Worm (Caenorhabditis elegans) whole organism, L1 larva: Measurements from ENCODE around the gene gtf-2H2C.

ENCODE experiments used
- C16A3.4 ChIP-seq: fragments of 150-350 bp; optimal IDR thresholded peaks from 2 replicates; lab custom pipeline; 2014; ENCODE audit warnings: missing biosample characterization, missing genetic modification characterization
- aly-2 ChIP-seq: fragments of 150-350 bp; optimal IDR thresholded peaks from 2 replicates; lab custom pipeline; 2014; ENCODE audit warnings: missing biosample characterization, missing genetic modification characterization
- ama-1 ChIP-seq: fragments of 150-350 bp; optimal IDR thresholded peaks from 2 replicates; lab custom pipeline; 2014
- ceh-63 ChIP-seq: fragments of 200-800 bp; sonication (Bioruptor generic); optimal IDR thresholded peaks from 2 replicates; lab custom pipeline; 2018; ENCODE audit warnings: mild to moderate bottlenecking, missing genetic modification characterization, missing compliant biosample characterization
- ceh-88 ChIP-seq: fragments of 200-800 bp; sonication (Bioruptor generic); IDR thresholded peaks from 2 replicates; pipeline ENCODE4 v1.3.6; 2022; ENCODE audit warnings: missing genetic modification characterization, missing compliant biosample characterization
- ces-1 ChIP-seq: fragments of 150-350 bp; optimal IDR thresholded peaks from 2 replicates; lab custom pipeline; 2014; ENCODE audit warnings: missing biosample characterization, missing genetic modification reagents, missing genetic modification characterization
- dsc-1 ChIP-seq: sonication (generic microtip); optimal IDR thresholded peaks from 2 replicates; lab custom pipeline; 2016; ENCODE audit warnings: mild to moderate bottlenecking, missing genetic modification characterization, missing compliant biosample characterization
- efl-1 ChIP-seq, 4 experiments: fragments of 150-350 bp; optimal IDR thresholded peaks in 3 of 4; peaks in 1 of 4; 1 replicate in 1 of 4; 2 replicates in 3 of 4; lab custom pipeline; 2014; ENCODE audit warnings: missing biosample characterization in 2 of 4, missing genetic modification characterization in 2 of 4, missing genetic modification reagents in 2 of 4
- efl-3 ChIP-seq: fragments of 200-800 bp; sonication (Bioruptor generic); optimal IDR thresholded peaks from 2 replicates; lab custom pipeline; 2018; ENCODE audit warnings: mild to moderate bottlenecking, missing genetic modification characterization, missing compliant biosample characterization
- egl-13 ChIP-seq: sonication (generic microtip); optimal IDR thresholded peaks from 2 replicates; lab custom pipeline; 2016; ENCODE audit warnings: missing genotype, missing genetic modification reagents, missing genetic modification characterization, missing compliant biosample characterization
- egl-27 ChIP-seq, 2 experiments: fragments of 150-350 bp in 1 of 2; sonication (generic microtip); optimal IDR thresholded peaks; 3 replicates each; lab custom pipeline; 2017 to 2018; ENCODE audit warnings: missing biosample characterization in 2 of 2, missing genetic modification characterization in 2 of 2, missing genetic modification reagents in 2 of 2
- elt-3 ChIP-seq, 6 experiments: fragments of 150-350 bp in 1 of 6; sonication (generic microtip); optimal IDR thresholded peaks; 2 replicates each; lab custom pipeline; 2017 to 2018; ENCODE audit warnings: missing biosample characterization in 6 of 6, missing genetic modification characterization in 6 of 6, inconsistent platforms in 1 of 6
- ets-5 ChIP-seq: fragments of 200-800 bp; sonication (Bioruptor generic); IDR thresholded peaks from 2 replicates; pipeline ENCODE4 v1.3.6; 2022; ENCODE audit warnings: missing genetic modification characterization, missing compliant biosample characterization
- fkh-10 ChIP-seq: sonication (generic microtip); optimal IDR thresholded peaks from 2 replicates; lab custom pipeline; 2017; ENCODE audit warnings: missing biosample characterization, missing genetic modification reagents, missing genetic modification characterization
- hlh-17 ChIP-seq: fragments of 200-800 bp; sonication (Bioruptor generic); optimal IDR thresholded peaks from 2 replicates; lab custom pipeline; 2018; ENCODE audit warnings: missing genetic modification characterization, mild to moderate bottlenecking, missing compliant biosample characterization, moderate library complexity, borderline replicate concordance
- jun-1 ChIP-seq: fragments of 150-350 bp; optimal IDR thresholded peaks from 2 replicates; lab custom pipeline; 2014; ENCODE audit warnings: missing biosample characterization, missing genetic modification reagents, missing genetic modification characterization
- lin-15B ChIP-seq: fragments of 150-350 bp; sonication (generic microtip); optimal IDR thresholded peaks from 3 replicates; lab custom pipeline; 2014; ENCODE audit warnings: missing biosample characterization, missing genetic modification characterization
- lin-35 ChIP-seq, 2 experiments: fragments of 150-350 bp; optimal IDR thresholded peaks; 2 replicates each; lab custom pipeline; 2014; ENCODE audit warnings: missing biosample characterization in 2 of 2, missing genetic modification characterization in 2 of 2, missing genetic modification reagents in 2 of 2
- mdl-1 ChIP-seq, 2 experiments: fragments of 150-350 bp; optimal IDR thresholded peaks; 2 replicates each; lab custom pipeline; 2014 to 2017; ENCODE audit warnings: missing biosample characterization in 2 of 2, missing genetic modification characterization in 2 of 2, inconsistent platforms in 1 of 2
- nhr-12 ChIP-seq: sonication (generic microtip); optimal IDR thresholded peaks from 2 replicates; lab custom pipeline; 2017; ENCODE audit warnings: missing biosample characterization, missing genetic modification characterization
- nhr-19 ChIP-seq: fragments of 200-800 bp; sonication (Bioruptor generic); conservative IDR thresholded peaks from 2 replicates; pipeline ENCODE4 v1.3.6; 2022; ENCODE audit warnings: missing genetic modification characterization, missing compliant biosample characterization
- nhr-20 ChIP-seq: sonication (generic microtip); optimal IDR thresholded peaks from 2 replicates; lab custom pipeline; 2016; ENCODE audit warnings: mild to moderate bottlenecking, missing genetic modification characterization, missing compliant biosample characterization
- nhr-28 ChIP-seq: fragments of 150-350 bp; optimal IDR thresholded peaks from 2 replicates; lab custom pipeline; 2014; ENCODE audit warnings: missing biosample characterization, missing genetic modification characterization
- nhr-47 ChIP-seq: sonication (generic microtip); optimal IDR thresholded peaks from 2 replicates; lab custom pipeline; 2016; ENCODE audit warnings: mild to moderate bottlenecking, missing genetic modification characterization, moderate library complexity, missing compliant biosample characterization
- nhr-71 ChIP-seq: sonication (generic microtip); optimal IDR thresholded peaks from 2 replicates; lab custom pipeline; 2016; ENCODE audit warnings: mild to moderate bottlenecking, missing genetic modification characterization, moderate library complexity, missing compliant biosample characterization
- pag-3 ChIP-seq: sonication (generic microtip); optimal IDR thresholded peaks from 2 replicates; lab custom pipeline; 2017; ENCODE audit warnings: missing genetic modification characterization, mild to moderate bottlenecking, missing compliant biosample characterization, antibody characterized with exemption, borderline replicate concordance; ENCODE audit not compliant: insufficient read depth
- pqm-1 ChIP-seq: sonication (generic microtip); optimal IDR thresholded peaks from 3 replicates; lab custom pipeline; 2017; ENCODE audit warnings: missing biosample characterization, missing genetic modification characterization
- rnt-1 ChIP-seq: sonication (generic microtip); optimal IDR thresholded peaks from 2 replicates; lab custom pipeline; 2016; ENCODE audit warnings: mild to moderate bottlenecking, missing genetic modification characterization, moderate library complexity, missing compliant biosample characterization
- sptf-1 ChIP-seq: fragments of 150-350 bp; optimal IDR thresholded peaks from 2 replicates; lab custom pipeline; 2014; ENCODE audit warnings: missing biosample characterization, missing genetic modification characterization
- sup-37 ChIP-seq: fragments of 200-800 bp; sonication (Bioruptor generic); optimal IDR thresholded peaks from 2 replicates; lab custom pipeline; 2018; ENCODE audit warnings: mild to moderate bottlenecking, missing genetic modification characterization, missing compliant biosample characterization
- unc-130 ChIP-seq: fragments of 150-350 bp; optimal IDR thresholded peaks from 2 replicates; lab custom pipeline; 2017; ENCODE audit warnings: missing biosample characterization, missing genetic modification characterization, inconsistent platforms
- zip-4 ChIP-seq: fragments of 200-800 bp; sonication (Bioruptor generic); optimal IDR thresholded peaks from 2 replicates; lab custom pipeline; 2018; ENCODE audit warnings: mild to moderate bottlenecking, missing genetic modification characterization, moderate library complexity, missing compliant biosample characterization

gtf-2H2C gene

DNA sequence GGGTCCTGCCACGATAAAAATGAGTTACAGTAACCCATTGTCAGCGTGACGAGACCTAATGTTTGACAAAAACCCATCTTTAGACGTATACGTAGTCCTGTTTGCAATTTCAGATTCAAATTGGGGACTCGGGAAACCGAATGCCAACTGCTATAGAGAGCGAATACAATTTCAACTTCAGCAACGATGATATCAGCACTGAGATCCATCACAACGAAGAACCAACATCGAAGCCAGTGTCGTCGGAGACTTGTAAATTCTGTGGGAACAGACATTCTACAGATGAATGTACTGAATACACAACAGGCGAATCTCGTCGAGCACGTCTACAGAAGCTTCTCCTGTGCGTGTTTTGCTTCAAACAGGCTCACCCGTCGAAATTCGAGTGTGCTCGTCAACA lies 5.0 kb downstream of the gtf-2H2C start:
- TF ChIP-seq ces-1 (GFP tag; lab: Kevin White, UChicago) (no peak), aly-2 (tag; lab: Kevin White, UChicago) (no peak), egl-27 (tag; optimal IDR thresholded peaks at IDR 0.05; lab: Kevin White, UChicago) (no peak), elt-3 (tag; optimal IDR thresholded peaks at IDR 0.05; lab: Kevin White, UChicago) (no peak), nhr-28 (tag; lab: Kevin White, UChicago) (no peak), ceh-63 (GFP tag; lab: Kevin White, UChicago) (no peak), efl-3 (GFP tag; lab: Kevin White, UChicago) (no peak), mdl-1 (tag; optimal IDR thresholded peaks at IDR 0.05; lab: Kevin White, UChicago) (no peak), lin-15B (no peak), sptf-1 (tag; lab: Kevin White, UChicago) (no peak), nhr-47 (tag; lab: Kevin White, UChicago) (no peak), zip-4 (no peak), egl-13 (tag; lab: Kevin White, UChicago) (no peak), fkh-10 (GFP tag; lab: Kevin White, UChicago) (no peak)

DNA sequence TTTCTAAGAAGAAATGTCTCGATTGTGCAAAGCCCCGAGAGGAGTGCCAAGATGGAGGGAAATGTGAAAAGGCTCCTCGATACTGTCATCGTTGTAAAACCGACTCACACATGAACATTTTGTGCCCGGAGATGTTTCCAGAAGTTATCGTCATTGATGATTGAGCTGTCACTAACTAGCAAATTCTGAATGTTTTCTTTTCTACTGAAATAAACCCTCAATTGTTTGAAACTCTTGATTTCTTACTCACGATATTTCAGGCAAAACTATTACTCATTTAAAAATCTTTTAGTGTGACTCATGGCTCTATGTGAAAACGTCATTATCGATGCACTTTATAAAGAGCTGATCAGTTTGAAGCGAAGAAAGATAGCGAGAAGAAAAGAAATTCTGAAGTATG lies 5.5 kb downstream of the gtf-2H2C start, which contains the start of gene T16H12.13:
Gene T16H12.13 (plus strand): TSS at position 301 of the 400 bp plus-strand sequence.
- TF ChIP-seq rnt-1 (tag; lab: Kevin White, UChicago) = no peak
- TF ChIP-seq sup-37 (GFP tag; lab: Kevin White, UChicago) = no peak
- TF ChIP-seq efl-1 (optimal IDR thresholded peaks at IDR 0.05; lab: Kevin White, UChicago) = no peak
- TF ChIP-seq efl-1 (GFP tag; optimal IDR thresholded peaks at IDR 0.05 in 1 of 2; lab: Kevin White, UChicago) = peak in 1 of 2 experiments; percentile 63
- no peak for TF ChIP-seq ama-1 (lab: Kevin White, UChicago)
- no peak for TF ChIP-seq lin-35 (GFP tag; optimal IDR thresholded peaks at IDR 0.05; lab: Kevin White, UChicago)
- TF ChIP-seq hlh-17 = no peak
- TF ChIP-seq nhr-20 (tag; lab: Kevin White, UChicago) = no peak
- no peak for TF ChIP-seq nhr-19

DNA sequence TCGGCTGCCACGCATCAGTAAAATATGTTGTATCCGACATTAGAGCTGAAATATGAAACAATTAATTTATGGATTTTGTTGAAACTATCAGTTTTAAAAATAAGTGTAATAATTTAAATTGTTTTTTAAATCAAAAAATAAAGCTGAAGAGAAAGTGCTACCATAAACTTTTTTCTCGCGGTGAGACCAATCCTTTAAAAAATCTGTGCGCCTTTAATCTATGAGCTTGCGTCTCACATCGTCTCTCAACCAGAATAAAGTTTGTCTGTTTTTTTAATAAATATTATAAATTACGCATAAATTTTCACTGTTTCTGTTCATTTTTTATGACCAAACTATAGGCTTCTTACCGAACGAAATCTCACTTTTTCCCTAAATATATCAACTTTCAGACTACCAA lies 7.3 kb downstream of the gtf-2H2C start, which contains the start of gene T16H12.3:
Gene T16H12.3 (minus strand): TSS at position 51 of the 400 bp plus-strand sequence.
- TF ChIP-seq ceh-88 (GFP tag; lab: Robert Waterston, UW) (no peak), dsc-1 (tag; lab: Kevin White, UChicago) (no peak)

DNA sequence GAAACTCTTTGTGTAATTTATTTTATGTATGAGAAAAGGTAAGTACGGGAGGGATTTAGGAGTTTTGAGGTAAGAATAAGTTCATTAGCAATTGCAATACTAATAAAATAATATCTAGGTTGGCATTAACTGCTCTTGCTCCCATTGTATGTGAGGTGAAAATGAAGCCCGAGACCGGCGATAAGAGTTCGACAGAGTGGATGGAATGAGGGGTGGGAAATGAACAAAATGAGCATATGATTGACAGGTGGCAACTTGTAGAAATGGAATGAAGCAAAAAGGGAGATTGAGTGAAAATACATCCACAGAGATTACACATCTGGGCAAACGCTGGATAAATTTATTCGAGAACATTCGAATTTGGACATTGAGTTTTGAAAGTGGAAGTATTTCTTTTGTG lies 11.8 kb downstream of the gtf-2H2C start:
- no peak for TF ChIP-seq C16A3.4 (tag; lab: Kevin White, UChicago)
- TF ChIP-seq jun-1 (tag; lab: Kevin White, UChicago) = no peak
- no peak for TF ChIP-seq nhr-71
- TF ChIP-seq fkh-10 (GFP tag; lab: Kevin White, UChicago) = no peak
- no peak for TF ChIP-seq unc-130 (tag; lab: Kevin White, UChicago)
- TF ChIP-seq ets-5 (GFP tag; lab: Robert Waterston, UW) = no peak

DNA sequence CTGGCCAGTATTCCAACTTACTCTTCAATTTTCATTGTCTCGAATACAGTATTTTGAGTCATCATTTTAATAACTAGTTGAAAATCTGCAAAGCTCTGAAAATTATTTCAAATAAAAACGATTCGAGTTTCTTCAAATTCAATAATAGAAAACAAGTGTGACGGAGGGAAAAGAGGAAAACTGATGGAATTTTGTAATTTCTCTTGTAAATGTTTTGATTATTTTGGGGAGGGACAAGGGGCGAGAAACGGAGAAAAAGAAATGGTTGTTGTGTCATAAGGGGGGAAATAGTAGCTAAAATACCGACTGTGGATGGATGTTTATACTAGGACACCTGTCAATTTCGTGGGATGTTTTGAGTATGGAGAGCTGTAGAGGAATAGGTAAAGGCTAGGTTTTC lies 12.4 kb downstream of the gtf-2H2C start, which contains the start of gene T16G12.9:
Gene T16G12.9 (minus strand): TSS at position 101 of the 400 bp plus-strand sequence.
- TF ChIP-seq C16A3.4 (tag; lab: Kevin White, UChicago) (no peak), pag-3 (tag; lab: Kevin White, UChicago) (no peak), pqm-1 (no peak), nhr-12 (tag; lab: Kevin White, UChicago) (no peak), efl-3 (GFP tag; lab: Kevin White, UChicago) (no peak), sptf-1 (tag; lab: Kevin White, UChicago) (no peak), ceh-88 (GFP tag; lab: Robert Waterston, UW) (no peak)
